Fruit fly (Drosophila melanogaster): ENCODE measurements around the gene Pgant7.

DNA sequence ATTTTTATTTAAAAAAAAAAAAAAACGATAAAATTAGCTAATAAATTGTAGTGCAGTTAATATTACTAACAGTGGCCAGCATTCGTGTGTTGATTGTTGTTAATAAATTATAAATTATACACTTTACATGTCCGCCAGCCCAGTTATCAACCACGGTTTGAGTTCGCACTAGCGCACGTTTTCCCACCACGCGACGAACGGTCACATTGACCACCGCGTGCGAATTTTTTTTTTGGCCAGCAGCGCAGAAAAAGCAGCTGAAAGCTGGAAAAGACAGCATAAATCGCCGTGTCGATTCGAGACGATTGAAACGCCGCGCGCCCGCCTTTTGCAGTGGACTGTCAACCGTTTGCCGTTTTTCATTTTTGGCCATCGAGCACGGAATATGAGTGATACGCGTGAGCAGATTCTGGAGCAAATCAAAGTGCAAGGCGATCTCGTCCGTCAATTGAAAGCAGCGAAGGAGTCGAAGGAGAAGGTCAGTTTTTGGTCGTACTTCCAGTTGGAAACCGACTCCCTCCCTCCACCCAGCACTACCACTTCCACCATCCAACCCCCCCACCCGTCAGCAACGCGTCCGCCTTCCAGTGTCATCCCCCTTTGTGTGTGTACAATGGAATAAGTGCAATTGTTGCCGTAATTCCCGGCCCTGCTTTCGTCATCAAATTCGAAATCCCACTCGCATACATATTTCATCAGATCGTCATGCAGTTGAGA, 15.6 kb upstream of the Pgant7 start, which contains the start of the genes Bx and HisRS:
- TF ChIP-seq psq (optimal IDR thresholded peaks at IDR 0.05) (no peak), pan (optimal IDR thresholded peaks at IDR 0.05) (no peak), EcR (GFP tag; optimal IDR thresholded peaks at IDR 0.05) (no peak), usp (GFP tag; optimal IDR thresholded peaks at IDR 0.05) (no peak), CG8478 (optimal IDR thresholded peaks at IDR 0.05) (no peak), Dll (optimal IDR thresholded peaks at IDR 0.05) (no peak)
